Worm (Caenorhabditis elegans) whole organism, L1 larva: Measurements from ENCODE around the gene Y116A8C.29.

Source experiments
- C16A3.4 ChIP-seq: fragments of 150-350 bp; optimal IDR thresholded peaks from 2 replicates; lab custom pipeline; 2014; ENCODE audit warnings: missing biosample characterization, missing genetic modification characterization
- F16B12.6 ChIP-seq: fragments of 150-350 bp; optimal IDR thresholded peaks from 2 replicates; lab custom pipeline; 2014; ENCODE audit warnings: missing biosample characterization, missing genetic modification characterization
- Y116A8C.19 ChIP-seq: sonication (generic microtip); optimal IDR thresholded peaks from 2 replicates; lab custom pipeline; 2016; ENCODE audit warnings: missing compliant biosample characterization, missing genetic modification characterization, borderline replicate concordance
- ama-1 ChIP-seq: fragments of 150-350 bp; optimal IDR thresholded peaks from 2 replicates; lab custom pipeline; 2014
- blmp-1 ChIP-seq: fragments of 150-350 bp; optimal IDR thresholded peaks from 2 replicates; lab custom pipeline; 2014; ENCODE audit warnings: missing biosample characterization, missing genetic modification characterization
- ceh-90 ChIP-seq: sonication (generic microtip); optimal IDR thresholded peaks from 2 replicates; lab custom pipeline; 2016; ENCODE audit warnings: missing genetic modification characterization, missing compliant biosample characterization
- ces-1 ChIP-seq: fragments of 150-350 bp; optimal IDR thresholded peaks from 2 replicates; lab custom pipeline; 2014; ENCODE audit warnings: missing biosample characterization, missing genetic modification reagents, missing genetic modification characterization
- dpl-1 ChIP-seq, 3 experiments: fragments of 150-350 bp in 2 of 3; sonication (generic microtip) in 1 of 3; optimal IDR thresholded peaks; 2 replicates each; lab custom pipeline; 2014 to 2017; ENCODE audit warnings: missing biosample characterization in 3 of 3, missing genetic modification characterization in 3 of 3, missing genetic modification reagents in 3 of 3
- efl-1 ChIP-seq, 4 experiments: fragments of 150-350 bp; optimal IDR thresholded peaks in 3 of 4; peaks in 1 of 4; 1 replicate in 1 of 4; 2 replicates in 3 of 4; lab custom pipeline; 2014; ENCODE audit warnings: missing biosample characterization in 2 of 4, missing genetic modification characterization in 2 of 4, missing genetic modification reagents in 2 of 4
- efl-3 ChIP-seq: fragments of 200-800 bp; sonication (Bioruptor generic); optimal IDR thresholded peaks from 2 replicates; lab custom pipeline; 2018; ENCODE audit warnings: mild to moderate bottlenecking, missing genetic modification characterization, missing compliant biosample characterization
- elt-3 ChIP-seq, 6 experiments: fragments of 150-350 bp in 1 of 6; sonication (generic microtip); optimal IDR thresholded peaks; 2 replicates each; lab custom pipeline; 2017 to 2018; ENCODE audit warnings: missing biosample characterization in 6 of 6, missing genetic modification characterization in 6 of 6, inconsistent platforms in 1 of 6
- ets-5 ChIP-seq: fragments of 200-800 bp; sonication (Bioruptor generic); IDR thresholded peaks from 2 replicates; pipeline ENCODE4 v1.3.6; 2022; ENCODE audit warnings: missing genetic modification characterization, missing compliant biosample characterization
- fkh-8 ChIP-seq: sonication (generic microtip); optimal IDR thresholded peaks from 2 replicates; lab custom pipeline; 2016; ENCODE audit warnings: mild to moderate bottlenecking, missing genetic modification characterization, missing compliant biosample characterization
- lin-13 ChIP-seq: fragments of 150-350 bp; optimal IDR thresholded peaks from 2 replicates; lab custom pipeline; 2014; ENCODE audit warnings: missing biosample characterization, missing genetic modification reagents, missing genetic modification characterization
- lin-15B ChIP-seq: fragments of 150-350 bp; sonication (generic microtip); optimal IDR thresholded peaks from 3 replicates; lab custom pipeline; 2014; ENCODE audit warnings: missing biosample characterization, missing genetic modification characterization
- mef-2 ChIP-seq: fragments of 150-350 bp; optimal IDR thresholded peaks from 2 replicates; lab custom pipeline; 2014; ENCODE audit warnings: missing biosample characterization, missing genetic modification characterization
- mep-1 ChIP-seq: fragments of 150-350 bp; optimal IDR thresholded peaks from 2 replicates; lab custom pipeline; 2014; ENCODE audit warnings: missing biosample characterization, missing genetic modification characterization
- nhr-237 ChIP-seq: fragments of 150-350 bp; optimal IDR thresholded peaks from 2 replicates; lab custom pipeline; 2014; ENCODE audit warnings: missing biosample characterization, missing genetic modification characterization
- nhr-47 ChIP-seq: sonication (generic microtip); optimal IDR thresholded peaks from 2 replicates; lab custom pipeline; 2016; ENCODE audit warnings: mild to moderate bottlenecking, missing genetic modification characterization, moderate library complexity, missing compliant biosample characterization
- nhr-77 ChIP-seq: fragments of 150-350 bp; optimal IDR thresholded peaks from 2 replicates; lab custom pipeline; 2014; ENCODE audit warnings: missing biosample characterization, missing genetic modification characterization
- nhr-85 ChIP-seq: sonication (generic microtip); peaks from one replicate; lab custom pipeline; 2016; ENCODE audit warnings: missing genetic modification characterization, inconsistent platforms, missing compliant biosample characterization
- pag-3 ChIP-seq: sonication (generic microtip); optimal IDR thresholded peaks from 2 replicates; lab custom pipeline; 2017; ENCODE audit warnings: missing genetic modification characterization, mild to moderate bottlenecking, missing compliant biosample characterization, antibody characterized with exemption, borderline replicate concordance; ENCODE audit not compliant: insufficient read depth
- pax-3 ChIP-seq: fragments of 200-800 bp; sonication (Bioruptor generic); optimal IDR thresholded peaks from 2 replicates; lab custom pipeline; 2018; ENCODE audit warnings: mild to moderate bottlenecking, missing genetic modification characterization, moderate library complexity, missing compliant biosample characterization
- pqm-1 ChIP-seq: sonication (generic microtip); optimal IDR thresholded peaks from 3 replicates; lab custom pipeline; 2017; ENCODE audit warnings: missing biosample characterization, missing genetic modification characterization
- sox-4 ChIP-seq: sonication (generic microtip); optimal IDR thresholded peaks from 2 replicates; lab custom pipeline; 2016; ENCODE audit warnings: missing genetic modification characterization, missing compliant biosample characterization
- sup-37 ChIP-seq: fragments of 200-800 bp; sonication (Bioruptor generic); optimal IDR thresholded peaks from 2 replicates; lab custom pipeline; 2018; ENCODE audit warnings: mild to moderate bottlenecking, missing genetic modification characterization, missing compliant biosample characterization
- swsn-7 ChIP-seq: sonication (generic microtip); optimal IDR thresholded peaks from 2 replicates; lab custom pipeline; 2016; ENCODE audit warnings: missing genetic modification characterization, missing compliant biosample characterization
- unc-62 ChIP-seq: fragments of 150-350 bp; optimal IDR thresholded peaks from 2 replicates; lab custom pipeline; 2014; ENCODE audit warnings: missing biosample characterization, missing genetic modification reagents, missing genetic modification characterization
- unc-98 ChIP-seq: fragments of 200-800 bp; sonication (Bioruptor generic); IDR thresholded peaks from 2 replicates; pipeline ENCODE4 v1.3.6; 2022; ENCODE audit warnings: missing genetic modification characterization, missing compliant biosample characterization
- vab-15 ChIP-seq: sonication (generic microtip); optimal IDR thresholded peaks from 2 replicates; lab custom pipeline; 2017; ENCODE audit warnings: missing genotype, mild to moderate bottlenecking, missing genetic modification characterization, missing compliant biosample characterization
- xbp-1 ChIP-seq: sonication (generic microtip); optimal IDR thresholded peaks from 2 replicates; lab custom pipeline; 2016; ENCODE audit warnings: missing genetic modification characterization, missing compliant biosample characterization
- zag-1 ChIP-seq: fragments of 150-350 bp; optimal IDR thresholded peaks from 2 replicates; lab custom pipeline; 2014; ENCODE audit warnings: missing biosample characterization, missing genetic modification characterization
- zip-4 ChIP-seq: fragments of 200-800 bp; sonication (Bioruptor generic); optimal IDR thresholded peaks from 2 replicates; lab custom pipeline; 2018; ENCODE audit warnings: mild to moderate bottlenecking, missing genetic modification characterization, moderate library complexity, missing compliant biosample characterization

The Y116A8C.29 gene

ce11 chrIV:17108200-17108599 lies 14.4 kb downstream of the Y116A8C.29 start:
- TF ChIP-seq unc-98 = 0 out of 2 replicates have a peak, but pooled peaks have one; percentile 29
- TF ChIP-seq pax-3 (tag; lab: Kevin White, UChicago) = no peak
- TF ChIP-seq, all 84 proteins: peak for 1

ce11 chrIV:17108805-17109204 lies 15.0 kb downstream of the Y116A8C.29 start:
- TF ChIP-seq dpl-1 (GFP tag; optimal IDR thresholded peaks at IDR 0.05; lab: Kevin White, UChicago) (peak in 1 of 3 experiments; percentile 11), efl-1 (optimal IDR thresholded peaks at IDR 0.05; lab: Kevin White, UChicago) (no peak), efl-1 (GFP tag; optimal IDR thresholded peaks at IDR 0.05 in 1 of 2; lab: Kevin White, UChicago) (peak; percentile 30 to 45), zip-4 (GFP tag; lab: Kevin White, UChicago) (no peak), ceh-90 (no peak), nhr-85 (no peak)

DNA sequence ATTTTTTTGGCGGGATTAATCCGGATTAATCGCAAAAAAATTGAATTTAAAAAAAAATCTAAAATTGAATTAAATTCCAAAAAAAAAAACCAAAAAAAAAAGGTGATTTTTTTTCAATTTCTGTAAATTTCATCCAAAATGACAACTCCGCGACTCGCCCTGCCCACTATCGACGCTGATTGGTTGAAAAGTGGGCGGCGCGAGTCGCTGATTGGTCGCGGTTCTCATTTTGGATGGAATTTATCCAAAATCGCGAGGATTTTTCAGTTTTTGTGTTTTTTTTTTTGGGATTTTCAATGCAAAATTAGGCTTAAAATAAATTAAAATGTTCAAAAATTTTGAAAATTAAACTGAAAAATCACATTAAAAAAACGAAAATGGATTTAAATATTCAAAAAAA lies 15.6 kb downstream of the Y116A8C.29 start:
- no peak for TF ChIP-seq zip-4 (GFP tag; lab: Kevin White, UChicago)
- TF ChIP-seq nhr-237 (tag; lab: Kevin White, UChicago) = no peak
- TF ChIP-seq nhr-47 (tag; lab: Kevin White, UChicago) = no peak
- TF ChIP-seq vab-15 (tag; lab: Kevin White, UChicago) = no peak
- TF ChIP-seq pax-3 (tag; lab: Kevin White, UChicago) = no peak
- no peak for TF ChIP-seq ama-1 (lab: Kevin White, UChicago)
- TF ChIP-seq blmp-1 (tag; lab: Kevin White, UChicago) = no peak
- TF ChIP-seq lin-15B = no peak
- TF ChIP-seq nhr-77 = no peak
- TF ChIP-seq F16B12.6 (tag; lab: Kevin White, UChicago) = no peak
- TF ChIP-seq lin-13 = no peak

ce11 chrIV:17110882-17111281 lies 17.1 kb downstream of the Y116A8C.29 start, which contains the start of gene sfa-1:
TSS of gene sfa-1 (minus strand) at chrIV:17110982.
- TF ChIP-seq sox-4 (tag; lab: Kevin White, UChicago) (no peak), efl-1 (optimal IDR thresholded peaks at IDR 0.05; lab: Kevin White, UChicago) (no peak), efl-1 (GFP tag; optimal IDR thresholded peaks at IDR 0.05 in 1 of 2; lab: Kevin White, UChicago) (peak in 1 of 2 experiments; percentile 78)
- TF ChIP-seq, all 84 proteins: peak for 1

DNA sequence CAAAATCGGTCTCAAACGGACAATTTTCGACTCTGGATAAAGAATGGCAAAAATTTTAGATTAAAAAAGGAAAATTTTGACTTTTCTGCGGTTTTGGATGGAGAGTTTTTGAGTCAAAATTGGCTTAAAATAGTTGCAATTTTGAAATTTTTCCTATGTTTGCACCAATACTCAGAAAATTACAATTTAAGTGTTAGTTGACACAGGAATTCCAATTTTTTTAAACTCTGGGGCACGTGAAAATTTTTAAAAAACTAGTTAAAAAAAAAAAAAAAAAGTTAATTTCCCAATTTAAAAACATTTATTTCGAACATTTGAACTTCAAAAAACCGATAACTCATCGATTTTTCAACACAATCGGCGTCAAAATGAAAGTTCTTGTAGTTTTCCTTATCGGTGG lies 18.0 kb downstream of the Y116A8C.29 start, which contains the start of gene Y116A8C.33:
Gene Y116A8C.33 (plus strand): TSS at position 301 of the 400 bp plus-strand sequence.
- TF ChIP-seq fkh-8 (tag; lab: Kevin White, UChicago) = no peak
- no peak for TF ChIP-seq efl-3
- no peak for TF ChIP-seq ets-5 (GFP tag; lab: Robert Waterston, UW)
- TF ChIP-seq unc-62 (GFP tag; lab: Kevin White, UChicago) = no peak
- no peak for TF ChIP-seq sup-37 (GFP tag; lab: Kevin White, UChicago)
- TF ChIP-seq xbp-1 (tag; lab: Kevin White, UChicago) = no peak
- no peak for TF ChIP-seq pag-3 (tag; lab: Kevin White, UChicago)
- no peak for TF ChIP-seq mep-1
- TF ChIP-seq Y116A8C.19 = no peak
- no peak for TF ChIP-seq F16B12.6 (tag; lab: Kevin White, UChicago)
- no peak for TF ChIP-seq C16A3.4
- TF ChIP-seq elt-3 (tag; optimal IDR thresholded peaks at IDR 0.05; lab: Kevin White, UChicago) = no peak
- TF ChIP-seq zag-1 (tag; lab: Kevin White, UChicago) = no peak
- TF ChIP-seq mef-2 (tag; lab: Kevin White, UChicago) = no peak
- TF ChIP-seq ama-1 (lab: Kevin White, UChicago) = no peak
- TF ChIP-seq ces-1 (GFP tag; lab: Kevin White, UChicago) = no peak
- no peak for TF ChIP-seq pqm-1 (tag; lab: Kevin White, UChicago)

DNA sequence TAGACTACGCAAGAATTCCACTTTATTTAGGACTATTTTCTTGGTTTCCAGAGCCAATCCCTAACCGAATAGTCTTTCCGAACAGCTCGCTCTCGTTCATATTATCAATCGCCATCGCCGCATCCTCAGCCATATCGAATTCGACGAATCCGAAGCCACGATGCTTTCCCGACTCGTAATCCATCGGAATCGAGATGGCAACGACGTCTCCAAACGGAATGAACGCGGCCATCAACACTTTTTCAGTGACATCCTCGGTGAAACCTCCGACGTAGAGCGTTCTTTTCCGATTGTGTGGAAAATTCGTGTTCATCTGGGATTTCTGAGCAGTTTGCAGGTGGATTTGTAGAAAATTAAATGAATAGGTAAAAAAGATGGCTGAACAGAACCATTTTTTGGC lies 22.5 kb downstream of the Y116A8C.29 start, which contains the start of gene cyn-13:
Gene cyn-13 (minus strand): TSS at position 313 of the 400 bp plus-strand sequence.
- no peak for TF ChIP-seq swsn-7 (tag; lab: Kevin White, UChicago)
